Worm (Caenorhabditis elegans): ENCODE data around the gene try-5.

Gene try-5

DNA sequence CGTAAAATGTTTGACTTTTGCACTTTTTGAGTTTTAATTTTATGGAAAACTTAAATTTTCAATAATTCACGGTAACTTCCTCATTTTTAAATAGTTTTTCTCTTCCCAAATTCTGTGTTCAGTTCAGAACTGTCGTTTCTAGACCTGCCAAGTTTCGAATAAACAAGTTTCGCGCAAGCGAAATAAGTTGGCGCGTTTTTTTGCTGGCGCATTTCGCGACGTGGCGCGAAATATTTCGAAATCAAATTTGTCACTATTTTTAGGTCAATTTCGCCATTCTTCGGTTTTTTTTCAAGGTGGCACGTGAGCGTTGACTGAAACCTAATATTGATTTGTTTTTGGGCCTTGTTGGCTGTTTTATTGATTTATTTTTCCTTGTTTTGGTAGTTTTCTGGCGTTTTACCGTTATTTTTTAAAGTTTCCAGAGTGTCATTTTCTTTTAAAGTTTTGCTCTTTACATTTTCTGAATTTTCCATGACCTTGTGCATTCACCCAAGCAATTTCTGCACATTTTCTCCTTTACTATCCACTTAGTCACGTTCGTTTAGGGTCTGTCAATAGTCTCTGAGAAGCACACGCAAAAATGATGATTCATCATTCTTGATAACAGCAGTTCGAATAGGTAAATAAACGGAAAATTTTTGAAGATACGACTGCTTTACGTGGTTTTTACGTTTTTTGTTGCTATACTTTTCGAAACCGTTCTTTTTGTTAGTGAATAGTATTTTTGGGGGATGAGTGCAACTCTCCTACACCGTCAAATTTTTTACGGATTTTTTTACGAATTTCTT is 35.9 kb downstream of the try-5 start:
- TF ChIP-seq F13C5.2 (tag; optimal IDR thresholded peaks at IDR 0.05) (no peak), ama-1 (optimal IDR thresholded peaks at IDR 0.05) (no peak), flt-1 (GFP tag; IDR thresholded peaks at IDR 0.05) (no peak), tbx-37 (GFP tag; conservative IDR thresholded peaks at IDR 0.05) (no peak), pes-1 (GFP tag; IDR thresholded peaks at IDR 0.05) (no peak), tra-4 (tag; optimal IDR thresholded peaks at IDR 0.05) (no peak), aly-1 (tag; optimal IDR thresholded peaks at IDR 0.05) (no peak), scrt-1 (GFP tag; IDR thresholded peaks at IDR 0.05) (no peak), hnd-1 (tag; optimal IDR thresholded peaks at IDR 0.05) (no peak), tbx-11 (GFP tag; IDR thresholded peaks at IDR 0.05) (no peak), sea-1 (GFP tag; conservative IDR thresholded peaks at IDR 0.05) (no peak)

DNA sequence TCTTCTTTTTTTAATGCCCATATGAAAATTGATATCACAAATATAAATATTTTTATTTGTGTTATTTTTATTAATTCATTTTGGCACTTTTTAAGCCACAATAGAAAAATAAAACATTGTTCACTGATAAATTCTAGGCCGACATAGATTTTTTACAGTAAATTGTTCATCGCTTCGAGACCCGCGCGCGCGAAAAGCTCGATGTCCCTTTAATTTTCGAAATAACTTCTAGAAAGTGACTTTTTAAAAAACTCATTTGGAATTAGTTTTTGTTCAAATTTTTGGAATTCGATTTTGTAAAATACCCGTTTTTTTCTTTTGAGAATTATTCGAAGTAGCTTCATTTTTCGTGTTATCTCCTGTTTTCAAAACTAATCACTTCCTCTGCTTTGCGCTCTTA is 37.5 kb downstream of the try-5 start:
- TF ChIP-seq hmbx-1 (tag; optimal IDR thresholded peaks at IDR 0.05): no peak
- no peak for TF ChIP-seq tbx-37 (GFP tag; conservative IDR thresholded peaks at IDR 0.05)
- no peak for TF ChIP-seq hnd-1 (tag; optimal IDR thresholded peaks at IDR 0.05)
- TF ChIP-seq hmg-4 (GFP tag; optimal IDR thresholded peaks at IDR 0.05): no peak
- TF ChIP-seq tra-4 (tag; optimal IDR thresholded peaks at IDR 0.05): no peak
- no peak for TF ChIP-seq aly-1 (tag; optimal IDR thresholded peaks at IDR 0.05)
- TF ChIP-seq ceh-36 (tag; optimal IDR thresholded peaks at IDR 0.05): no peak
- no peak for TF ChIP-seq B0310.2 (tag; optimal IDR thresholded peaks at IDR 0.05)
- TF ChIP-seq tbx-11 (GFP tag; IDR thresholded peaks at IDR 0.05): no peak
- no peak for TF ChIP-seq flt-1 (GFP tag; IDR thresholded peaks at IDR 0.05)
- no peak for TF ChIP-seq F13C5.2 (tag; optimal IDR thresholded peaks at IDR 0.05)
- TF ChIP-seq sea-1 (GFP tag; conservative IDR thresholded peaks at IDR 0.05): no peak
- no peak for TF ChIP-seq scrt-1 (GFP tag; IDR thresholded peaks at IDR 0.05)

DNA sequence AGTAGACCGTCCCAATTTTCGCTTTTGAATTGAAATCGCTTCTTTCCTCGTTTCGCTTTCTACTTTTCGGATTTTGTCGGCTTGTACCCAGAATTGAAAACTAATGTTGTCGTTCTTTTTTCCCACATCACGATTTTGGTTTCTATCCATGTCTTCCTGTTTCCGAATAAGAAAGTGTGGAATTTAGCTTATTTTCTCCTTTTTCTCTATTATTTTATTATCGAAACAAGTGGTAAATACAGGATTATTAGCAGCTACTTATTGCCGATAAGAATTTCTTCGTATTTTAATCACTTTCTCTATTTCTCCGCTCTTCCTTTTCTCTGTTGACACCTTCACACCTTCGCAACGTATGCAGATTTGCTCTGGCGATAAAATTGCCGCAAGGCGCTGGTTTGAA is 38.1 kb downstream of the try-5 start:
- TF ChIP-seq scrt-1 (GFP tag; IDR thresholded peaks at IDR 0.05): no peak
- TF ChIP-seq B0310.2 (tag; optimal IDR thresholded peaks at IDR 0.05): no peak

ce11 chrV:9386143-9386542 is 39.3 kb downstream of the try-5 start, which contains the start of gene hum-2:
Gene hum-2 (plus strand): TSS chrV:9386175.
- TF ChIP-seq sea-1 (GFP tag; conservative IDR thresholded peaks at IDR 0.05): no peak
- TF ChIP-seq hmg-4 (GFP tag; optimal IDR thresholded peaks at IDR 0.05): no peak
- no peak for TF ChIP-seq pes-1 (GFP tag; IDR thresholded peaks at IDR 0.05)

DNA sequence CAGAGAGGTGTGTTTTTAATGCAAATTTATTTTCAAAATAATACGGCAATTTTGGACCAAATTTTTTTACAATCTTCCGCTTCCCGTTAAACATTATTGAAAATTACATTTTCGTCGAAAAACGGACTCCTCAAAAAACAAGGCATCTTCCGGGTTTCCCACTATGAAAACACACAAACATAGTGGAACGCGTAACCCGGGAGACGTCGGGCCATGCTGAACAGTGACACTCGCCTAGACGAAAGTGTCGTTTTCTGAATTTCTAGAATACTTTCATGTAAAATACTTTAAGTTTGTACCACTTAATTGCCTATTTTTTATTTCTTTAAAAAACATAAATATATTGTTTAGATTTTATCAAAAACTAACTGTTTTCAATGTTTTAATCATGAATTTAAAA is 45.1 kb downstream of the try-5 start:
- TF ChIP-seq ceh-13 (GFP tag; optimal IDR thresholded peaks at IDR 0.05): no peak
- no peak for TF ChIP-seq tbx-37 (GFP tag; conservative IDR thresholded peaks at IDR 0.05)
- no peak for TF ChIP-seq F13C5.2 (tag; optimal IDR thresholded peaks at IDR 0.05)
- no peak for TF ChIP-seq pes-1 (GFP tag; IDR thresholded peaks at IDR 0.05)
- TF ChIP-seq ama-1 (optimal IDR thresholded peaks at IDR 0.05): no peak
- no peak for TF ChIP-seq ceh-36 (tag; optimal IDR thresholded peaks at IDR 0.05)
- no peak for TF ChIP-seq tbx-11 (GFP tag; IDR thresholded peaks at IDR 0.05)
- no peak for TF ChIP-seq hmg-4 (GFP tag; optimal IDR thresholded peaks at IDR 0.05)
- TF ChIP-seq tra-4 (tag; optimal IDR thresholded peaks at IDR 0.05): no peak
- no peak for TF ChIP-seq flt-1 (GFP tag; IDR thresholded peaks at IDR 0.05)

- no peak for TF ChIP-seq tra-4 (tag; optimal IDR thresholded peaks at IDR 0.05)
- no peak for TF ChIP-seq B0310.2 (tag; optimal IDR thresholded peaks at IDR 0.05)
- TF ChIP-seq sea-1 (GFP tag; conservative IDR thresholded peaks at IDR 0.05): no peak
- no peak for TF ChIP-seq pes-1 (GFP tag; IDR thresholded peaks at IDR 0.05)
- TF ChIP-seq tbx-37 (GFP tag; conservative IDR thresholded peaks at IDR 0.05): no peak
- no peak for TF ChIP-seq ceh-13 (GFP tag; optimal IDR thresholded peaks at IDR 0.05)
- TF ChIP-seq flt-1 (GFP tag; IDR thresholded peaks at IDR 0.05): no peak
- no peak for TF ChIP-seq ama-1 (optimal IDR thresholded peaks at IDR 0.05)
- no peak for TF ChIP-seq hnd-1 (tag; optimal IDR thresholded peaks at IDR 0.05)
- no peak for TF ChIP-seq tbx-11 (GFP tag; IDR thresholded peaks at IDR 0.05)
- no peak for TF ChIP-seq ets-7 (tag; optimal IDR thresholded peaks at IDR 0.05)
- no peak for TF ChIP-seq aly-1 (tag; optimal IDR thresholded peaks at IDR 0.05)
- no peak for TF ChIP-seq hmbx-1 (tag; optimal IDR thresholded peaks at IDR 0.05)
- TF ChIP-seq scrt-1 (GFP tag; IDR thresholded peaks at IDR 0.05): no peak
- no peak for TF ChIP-seq hmg-4 (GFP tag; optimal IDR thresholded peaks at IDR 0.05)
- TF ChIP-seq ceh-36 (tag; optimal IDR thresholded peaks at IDR 0.05): no peak
- no peak for TF ChIP-seq F13C5.2 (tag; optimal IDR thresholded peaks at IDR 0.05)
These were observed 48.2 kb downstream of the try-5 start for ce11 chrV:9394938-9395639.

All from whole organism, early embryonic.